Fruit fly (Drosophila melanogaster) S2 (cell line): ENCODE data around the gene Miga.

Source experiments
- CG8478 ChIP-seq: fragments of >200 bp; optimal IDR thresholded peaks from 2 replicates; lab custom pipeline; 2018
- CTCF ChIP-seq, 2 experiments: fragments of >200 bp; optimal IDR thresholded peaks; 2 replicates each; lab custom pipeline; 2018

DNA sequence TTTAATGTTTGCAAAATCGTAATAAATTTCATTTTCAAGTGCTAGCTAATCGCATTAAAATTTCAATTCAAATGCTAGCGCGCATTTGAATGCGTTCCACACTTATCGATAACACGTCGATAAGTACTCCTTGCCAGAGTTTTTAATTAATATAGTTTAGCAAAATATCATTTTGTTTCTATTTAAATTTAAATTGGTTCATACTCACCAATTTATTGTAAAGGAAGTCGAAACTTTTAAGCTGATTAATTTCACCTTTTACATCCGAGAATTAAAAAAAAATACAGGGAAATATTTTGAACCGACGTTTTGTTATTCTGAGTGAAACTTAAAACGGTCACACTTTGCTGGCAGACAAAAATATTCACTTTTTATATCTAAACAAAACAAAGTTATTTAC lies 23.5 kb upstream of the Miga start, which contains the start of gene Es2:
- TF ChIP-seq CG8478 (lab: Kevin White, UChicago) (no peak), CTCF (optimal IDR thresholded peaks at IDR 0.05; lab: Kevin White, UChicago) (no peak)
